Fruit fly (Drosophila melanogaster): Measurements from ENCODE around the gene nmo.

- TF ChIP-seq CG8478 (optimal IDR thresholded peaks at IDR 0.05) = no peak
- no peak for TF ChIP-seq CTCF (optimal IDR thresholded peaks at IDR 0.05)
Measured at dm6 chr3L:8039119-8039518, 60.3 kb downstream of the nmo start.
